Fruit fly (Drosophila melanogaster): ENCODE data around the gene CG14712.

CG14712 gene

dm6 chr3R:11589764-11590358 is 38.7 kb upstream of the CG14712 start, which contains the start of gene CG6791 (continued):
- TF ChIP-seq zfh2 (GFP tag; optimal IDR thresholded peaks at IDR 0.05), result no peak
- no peak for TF ChIP-seq CG17359 (tag; optimal IDR thresholded peaks at IDR 0.05)
- TF ChIP-seq CG4854 (GFP tag; optimal IDR thresholded peaks at IDR 0.05), result no peak
- no peak for TF ChIP-seq CG6689 (GFP tag; IDR thresholded peaks at IDR 0.05)
- TF ChIP-seq CG6854 (GFP tag; optimal IDR thresholded peaks at IDR 0.05), result no peak
- TF ChIP-seq wek (GFP tag; optimal IDR thresholded peaks at IDR 0.05), result no peak
- no peak for TF ChIP-seq grn (GFP tag; optimal IDR thresholded peaks at IDR 0.05)
- TF ChIP-seq Awh (GFP tag; IDR thresholded peaks at IDR 0.05), result no peak
- TF ChIP-seq Scr (GFP tag; IDR thresholded peaks at IDR 0.05; ENCODE audit: partially characterized antibody), result peak; percentile 84
- TF ChIP-seq CG10959 (GFP tag; IDR thresholded peaks at IDR 0.05), result no peak
- no peak for TF ChIP-seq chif (GFP tag; optimal IDR thresholded peaks at IDR 0.05)
- no peak for TF ChIP-seq Nf-YA (GFP tag; IDR thresholded peaks at IDR 0.05)
- TF ChIP-seq CG31224 (GFP tag; IDR thresholded peaks at IDR 0.05), result no peak
- TF ChIP-seq CG12236 (GFP tag; optimal IDR thresholded peaks at IDR 0.05), result no peak
- no peak for TF ChIP-seq tx (GFP tag; optimal IDR thresholded peaks at IDR 0.05)
- TF ChIP-seq Fer3 (tag; optimal IDR thresholded peaks at IDR 0.05), result no peak
- TF ChIP-seq lov (optimal IDR thresholded peaks at IDR 0.05), result no peak
- no peak for TF ChIP-seq lov (GFP tag; IDR thresholded peaks at IDR 0.05)
- TF ChIP-seq CG11398 (GFP tag; optimal IDR thresholded peaks at IDR 0.05), result no peak
- TF ChIP-seq CG10321 (GFP tag; IDR thresholded peaks at IDR 0.05), result no peak
- TF ChIP-seq CG34422 (GFP tag; IDR thresholded peaks at IDR 0.05), result no peak; the same call in 2 of the 3 replicates
- no peak for TF ChIP-seq NK7.1 (GFP tag; optimal IDR thresholded peaks at IDR 0.05)
- TF ChIP-seq Hr78 (GFP tag; optimal IDR thresholded peaks at IDR 0.05), result no peak
- TF ChIP-seq bowl (GFP tag; IDR thresholded peaks at IDR 0.05), result no peak
- no peak for TF ChIP-seq ara (GFP tag; IDR thresholded peaks at IDR 0.05)
- TF ChIP-seq CG6791 (GFP tag; IDR thresholded peaks at IDR 0.05; ENCODE audit: partially characterized antibody), result peak; percentile 96
- TF ChIP-seq HLHmδ (GFP tag; optimal IDR thresholded peaks at IDR 0.05), result no peak
- no peak for TF ChIP-seq Pdp1 (GFP tag; optimal IDR thresholded peaks at IDR 0.05)
- no peak for TF ChIP-seq CG7786 (GFP tag; optimal IDR thresholded peaks at IDR 0.05)
- no peak for TF ChIP-seq CG8765 (GFP tag; IDR thresholded peaks at IDR 0.05)
- TF ChIP-seq exex (tag; optimal IDR thresholded peaks at IDR 0.05), result no peak
- TF ChIP-seq gce (GFP tag; IDR thresholded peaks at IDR 0.05), result no peak
- no peak for TF ChIP-seq Doc2 (GFP tag; IDR thresholded peaks at IDR 0.05)
- TF ChIP-seq ranshi (GFP tag; IDR thresholded peaks at IDR 0.05), result no peak
- TF ChIP-seq CG4328 (GFP tag; optimal IDR thresholded peaks at IDR 0.05), result no peak
- no peak for TF ChIP-seq CG31388 (GFP tag; optimal IDR thresholded peaks at IDR 0.05)
- TF ChIP-seq ci (GFP tag; IDR thresholded peaks at IDR 0.05), result no peak; the same call in 2 of the 3 replicates
- TF ChIP-seq CG8388 (GFP tag; optimal IDR thresholded peaks at IDR 0.05), result no peak
- TF ChIP-seq Dp (GFP tag; optimal IDR thresholded peaks at IDR 0.05), result peak; percentile 97
- no peak for TF ChIP-seq sens (GFP tag)
- no peak for TF ChIP-seq CG13775 (GFP tag; optimal IDR thresholded peaks at IDR 0.05)
- TF ChIP-seq CG11560 (tag; IDR thresholded peaks at IDR 0.05), result no peak
- TF ChIP-seq her (GFP tag; optimal IDR thresholded peaks at IDR 0.05), result no peak
- no peak for TF ChIP-seq twi (tag; optimal IDR thresholded peaks at IDR 0.05)
- no peak for TF ChIP-seq Trl (optimal IDR thresholded peaks at IDR 0.05)
- TF ChIP-seq Trl (GFP tag; optimal IDR thresholded peaks at IDR 0.05), result no peak
- TF ChIP-seq Spps (tag; optimal IDR thresholded peaks at IDR 0.05), result no peak
- TF ChIP-seq Ssrp (tag; optimal IDR thresholded peaks at IDR 0.05), result no peak
- TF ChIP-seq eyg (GFP tag; optimal IDR thresholded peaks at IDR 0.05), result no peak
- TF ChIP-seq CG1602 (GFP tag; optimal IDR thresholded peaks at IDR 0.05), result no peak
- no peak for TF ChIP-seq Abd-B (GFP tag; optimal IDR thresholded peaks at IDR 0.05)
- TF ChIP-seq CG33213 (GFP tag; optimal IDR thresholded peaks at IDR 0.05), result no peak

All from whole organism, embryonic.